Fruit fly (Drosophila melanogaster) whole organism, adult: ENCODE results near the gene Nep6.

Source experiments
- CG12768 ChIP-seq: fragments of 200-800 bp; sonication (Bioruptor generic); optimal IDR thresholded peaks from 2 replicates; lab custom pipeline; 2017; ENCODE audit warnings: missing biosample characterization, missing genetic modification characterization, mild to moderate bottlenecking, moderate library complexity, missing genetic modification reagents
- CG14711 ChIP-seq: fragments of 200-800 bp; sonication (Bioruptor generic); optimal IDR thresholded peaks from 2 replicates; lab custom pipeline; 2018; ENCODE audit warnings: missing biosample characterization, mild to moderate bottlenecking, missing genetic modification characterization, moderate library complexity
- CG1620 ChIP-seq: fragments of 200-800 bp; sonication (Bioruptor generic); optimal IDR thresholded peaks from 2 replicates; lab custom pipeline; 2016; ENCODE audit warnings: missing biosample characterization, missing genetic modification characterization
- CG5204 ChIP-seq: fragments of 200-800 bp; sonication (Bioruptor generic); optimal IDR thresholded peaks from 2 replicates; lab custom pipeline; 2016; ENCODE audit warnings: missing biosample characterization, missing genetic modification characterization
- CG7045 ChIP-seq: fragments of 200-800 bp; sonication (Bioruptor generic); optimal IDR thresholded peaks from 2 replicates; lab custom pipeline; 2017; ENCODE audit warnings: missing biosample characterization, mild to moderate bottlenecking, missing genetic modification characterization
- Mnt ChIP-seq: fragments of 200-800 bp; sonication (Bioruptor generic); optimal IDR thresholded peaks from 2 replicates; lab custom pipeline; 2016; ENCODE audit warnings: missing biosample characterization, mild to moderate bottlenecking, missing genetic modification characterization
- bab1 ChIP-seq: fragments of 200-800 bp; sonication (Bioruptor generic); optimal IDR thresholded peaks from 3 replicates; lab custom pipeline; 2019; ENCODE audit warnings: missing biosample characterization, mild to moderate bottlenecking, missing genetic modification characterization, moderate library complexity
- cic ChIP-seq: fragments of 200-800 bp; sonication (Bioruptor generic); optimal IDR thresholded peaks from 2 replicates; lab custom pipeline; 2017; ENCODE audit warnings: missing biosample characterization, mild to moderate bottlenecking, missing genetic modification characterization, moderate library complexity
- cnc ChIP-seq, 2 experiments: fragments of >200 bp; optimal IDR thresholded peaks; 2 replicates each; lab custom pipeline; 2017
- kay ChIP-seq: fragments of 200-800 bp; sonication (Bioruptor generic); peaks from one replicate; lab custom pipeline; 2016; ENCODE audit warnings: missing biosample characterization, missing genetic modification characterization, borderline replicate concordance
- pad ChIP-seq: fragments of 200-800 bp; sonication (Bioruptor generic); optimal IDR thresholded peaks from 3 replicates; lab custom pipeline; 2017; ENCODE audit warnings: missing biosample characterization, missing genetic modification characterization, mild to moderate bottlenecking, moderate library complexity, missing genetic modification reagents
- tj ChIP-seq: fragments of 200-800 bp; sonication (Bioruptor generic); optimal IDR thresholded peaks from 3 replicates; lab custom pipeline; 2017; ENCODE audit warnings: missing biosample characterization, mild to moderate bottlenecking, missing genetic modification characterization, moderate library complexity

DNA sequence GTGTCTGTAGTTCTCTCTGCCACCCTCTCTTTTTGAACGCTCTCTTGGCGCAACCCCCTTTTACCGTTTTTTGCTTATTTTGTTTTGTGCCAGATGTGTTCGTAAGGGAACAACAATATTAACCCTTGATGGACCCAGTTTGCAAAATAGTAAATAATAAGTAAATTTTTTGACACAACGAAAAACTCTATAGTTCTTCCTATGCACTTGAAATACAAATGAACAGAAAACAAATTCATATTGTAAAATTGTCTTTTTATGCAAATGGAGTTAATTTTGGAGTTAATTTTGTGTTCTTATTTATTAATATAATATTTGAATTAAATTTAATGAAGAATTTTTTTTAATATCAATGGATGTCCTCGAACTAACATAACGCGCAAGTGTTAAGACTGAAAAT, 35.7 kb upstream of the Nep6 start:
- TF ChIP-seq CG5204 (GFP tag; lab: Kevin White, UChicago): no peak
- TF ChIP-seq CG7045: no peak
- TF ChIP-seq bab1 (GFP tag; lab: Kevin White, UChicago): no peak
- TF ChIP-seq tj (GFP tag; lab: Kevin White, UChicago): no peak
- TF ChIP-seq pad (GFP tag; lab: Kevin White, UChicago): peak; percentile 84
- TF ChIP-seq kay: peak; percentile 38
- no peak for TF ChIP-seq Mnt (GFP tag; lab: Kevin White, UChicago)
- TF ChIP-seq CG12768: no peak
- TF ChIP-seq CG14711 (tag; lab: Kevin White, UChicago): peak; percentile 68
- TF ChIP-seq cnc (optimal IDR thresholded peaks at IDR 0.05; lab: Kevin White, UChicago): no peak
- TF ChIP-seq cic: no peak
- TF ChIP-seq CG1620 (GFP tag; lab: Kevin White, UChicago): no peak
